Worm (Caenorhabditis elegans) whole organism, young adult: Measurements from ENCODE around the gene srh-133.

Experiments
- F55B11.4 ChIP-seq: sonication (generic microtip); optimal IDR thresholded peaks from 2 replicates; lab custom pipeline; 2016; ENCODE audit warnings: missing compliant biosample characterization, missing genetic modification characterization, borderline replicate concordance; ENCODE audit not compliant: insufficient read depth
- efl-1 ChIP-seq: fragments of 150-350 bp; optimal IDR thresholded peaks from 2 replicates; lab custom pipeline; 2014; ENCODE audit warnings: missing biosample characterization, missing genetic modification reagents, missing genetic modification characterization
- lin-26 ChIP-seq: fragments of 200-800 bp; sonication (Bioruptor generic); IDR thresholded peaks from 2 replicates; pipeline ENCODE4 v1.3.6; 2022; ENCODE audit warnings: missing genetic modification reagents, missing genetic modification characterization, missing compliant biosample characterization
- sea-2 ChIP-seq: fragments of 200-800 bp; sonication (Bioruptor generic); IDR thresholded peaks from 2 replicates; pipeline ENCODE4 v1.3.6; 2022; ENCODE audit warnings: missing genetic modification characterization, missing compliant biosample characterization
- unc-62 ChIP-seq: fragments of 150-350 bp; optimal IDR thresholded peaks from 2 replicates; lab custom pipeline; 2014; ENCODE audit warnings: missing biosample characterization, missing genetic modification reagents, missing genetic modification characterization

DNA sequence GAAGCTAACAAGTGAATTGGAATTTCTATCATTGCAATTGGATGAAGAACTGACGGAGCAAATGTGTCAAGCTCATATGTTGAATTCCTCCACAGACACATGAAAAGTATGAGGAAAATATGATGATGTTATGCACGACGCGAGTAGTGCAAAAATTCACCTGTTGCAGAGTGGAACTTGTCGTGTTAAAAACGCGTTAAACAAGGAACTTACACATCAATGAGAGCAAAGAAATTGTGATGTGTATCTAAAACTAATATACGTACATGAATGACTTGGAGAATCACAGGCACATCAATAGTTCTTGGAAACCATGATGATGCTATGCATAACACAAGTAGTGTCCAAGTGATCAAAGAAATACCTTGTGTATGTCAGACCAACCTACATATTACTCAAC, 3.2 kb upstream of the srh-133 start, which contains the start of gene srh-134:
- TF ChIP-seq F55B11.4 (tag; lab: Kevin White, UChicago) (no peak), sea-2 (no peak), efl-1 (no peak), lin-26 (GFP tag; lab: Robert Waterston, UW) (no peak), unc-62 (GFP tag; lab: Kevin White, UChicago) (no peak)
